Worm (Caenorhabditis elegans): ENCODE data around the gene C55A6.7.

ce11 chrV:11488288-11488687 is 32.0 kb downstream of the C55A6.7 start:
- no peak for TF ChIP-seq fos-1 (tag; optimal IDR thresholded peaks at IDR 0.05)
- TF ChIP-seq egl-27 (tag; optimal IDR thresholded peaks at IDR 0.05), result no peak
- TF ChIP-seq dpl-1 (GFP tag; optimal IDR thresholded peaks at IDR 0.05), result no peak
- TF ChIP-seq lin-39 (tag; optimal IDR thresholded peaks at IDR 0.05), result no peak
- TF ChIP-seq F26F4.8 (GFP tag; conservative IDR thresholded peaks at IDR 0.05), result no peak
- no peak for TF ChIP-seq ama-1 (optimal IDR thresholded peaks at IDR 0.05)
- no peak for TF ChIP-seq ceh-44 (GFP tag; IDR thresholded peaks at IDR 0.05)
- no peak for TF ChIP-seq nhr-28 (tag; optimal IDR thresholded peaks at IDR 0.05)
- TF ChIP-seq ceh-28 (tag; optimal IDR thresholded peaks at IDR 0.05), result no peak
- TF ChIP-seq nhr-76 (tag; optimal IDR thresholded peaks at IDR 0.05), result no peak
